Worm (Caenorhabditis elegans): ENCODE results near the gene F14F8.14.

F14F8.14 gene

ce11 chrV:16627962-16628361, 38.6 kb downstream of the F14F8.14 start, which contains the start of gene oac-53:
Gene oac-53, minus strand, starts transcription at chrV:16627970.
- TF ChIP-seq php-3 (GFP tag; IDR thresholded peaks at IDR 0.05) = peak; percentile 59; the same call in 1 of the 2 replicates
- TF ChIP-seq nhr-28 (tag; optimal IDR thresholded peaks at IDR 0.05) = peak; percentile 7
- TF ChIP-seq aly-2 (tag; optimal IDR thresholded peaks at IDR 0.05) = no peak
- TF ChIP-seq lsy-2 (tag; optimal IDR thresholded peaks at IDR 0.05) = no peak
- TF ChIP-seq mes-2 (tag; optimal IDR thresholded peaks at IDR 0.05; ENCODE audit: poor library complexity, severe bottlenecking) = no peak
- TF ChIP-seq pqm-1 (tag; optimal IDR thresholded peaks at IDR 0.05) = peak; percentile 62
- TF ChIP-seq hlh-11 (tag; optimal IDR thresholded peaks at IDR 0.05) = peak; percentile 4

ce11 chrV:16622754-16623261, 43.7 kb downstream of the F14F8.14 start, which contains the start of gene Y70C5A.2:
Gene Y70C5A.2, minus strand, starts transcription at chrV:16623211.
- TF ChIP-seq mxl-2 (GFP tag; conservative IDR thresholded peaks at IDR 0.05) (no peak), unc-62 (GFP tag; optimal IDR thresholded peaks at IDR 0.05 in 1 of 2) (peak in 1 of 2 experiments; percentile 20), unc-62 (tag; optimal IDR thresholded peaks at IDR 0.05) (no peak), F37D6.2 (tag; optimal IDR thresholded peaks at IDR 0.05) (no peak), zag-1 (tag; optimal IDR thresholded peaks at IDR 0.05) (no peak), snpc-1.2 (GFP tag; IDR thresholded peaks at IDR 0.05) (0 out of 2 replicates have a peak, but pooled peaks have one; percentile 9), daf-8 (GFP tag; IDR thresholded peaks at IDR 0.05) (no peak), dmd-8 (GFP tag; IDR thresholded peaks at IDR 0.05) (no peak), egl-27 (tag; optimal IDR thresholded peaks at IDR 0.05) (no peak)

DNA sequence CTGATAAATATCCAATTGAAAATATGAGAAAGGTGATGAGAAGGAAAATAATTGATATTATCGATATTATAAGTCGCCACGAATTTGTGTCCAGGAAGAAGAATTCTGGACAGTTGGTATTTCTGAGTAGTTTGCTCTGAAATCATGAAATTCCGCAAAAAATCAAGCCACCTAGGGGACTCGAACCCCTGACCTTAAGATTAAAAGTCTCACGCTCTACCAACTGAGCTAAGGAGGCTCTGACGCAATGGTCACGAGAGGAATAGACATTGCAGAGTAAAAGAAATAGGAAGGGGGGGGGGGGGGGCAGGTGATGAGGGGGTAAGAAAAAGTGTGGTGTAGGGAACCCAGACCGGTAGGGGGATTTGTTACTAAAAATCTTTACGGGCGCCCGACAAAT, 44.7 kb downstream of the F14F8.14 start:
- peak; percentile 1 for TF ChIP-seq nhr-111 (GFP tag; optimal IDR thresholded peaks at IDR 0.05)
- peak; percentile 77 for TF ChIP-seq lim-7 (GFP tag; IDR thresholded peaks at IDR 0.05)
- TF ChIP-seq nhr-41 (GFP tag; IDR thresholded peaks at IDR 0.05) = no peak
- no peak for TF ChIP-seq F10B5.3 (tag; optimal IDR thresholded peaks at IDR 0.05)
- TF ChIP-seq tra-1 (GFP tag; IDR thresholded peaks at IDR 0.05) = no peak
- no peak for TF ChIP-seq ceh-44 (GFP tag; IDR thresholded peaks at IDR 0.05)
- no peak for TF ChIP-seq nhr-76 (tag; optimal IDR thresholded peaks at IDR 0.05)
- TF ChIP-seq zfp-2 (tag; optimal IDR thresholded peaks at IDR 0.05) = no peak
- peak; percentile 38 for TF ChIP-seq dmd-6 (GFP tag; IDR thresholded peaks at IDR 0.05)
- 0 out of 2 replicates have a peak, but pooled peaks have one; percentile 53 for TF ChIP-seq D1046.2 (GFP tag; IDR thresholded peaks at IDR 0.05)
- TF ChIP-seq arid-1 (GFP tag; conservative IDR thresholded peaks at IDR 0.05) = peak; percentile 49; the same call in 1 of the 2 replicates
- TF ChIP-seq zag-1 (tag; optimal IDR thresholded peaks at IDR 0.05) = no peak
- TF ChIP-seq T26A8.4 (GFP tag; IDR thresholded peaks at IDR 0.05) = peak; percentile 27; the same call in 1 of the 2 replicates
- TF ChIP-seq mxl-3 (GFP tag; optimal IDR thresholded peaks at IDR 0.05) = no peak
- 0 out of 2 replicates have a peak, but pooled peaks have one; percentile 26 for TF ChIP-seq mdt-29 (GFP tag; IDR thresholded peaks at IDR 0.05)
- TF ChIP-seq ceh-32 (tag; optimal IDR thresholded peaks at IDR 0.05; ENCODE audit: poor library complexity) = no peak
- TF ChIP-seq spr-3 (GFP tag; optimal IDR thresholded peaks at IDR 0.05) = peak; percentile 33
- TF ChIP-seq ceh-20 (GFP tag; IDR thresholded peaks at IDR 0.05) = no peak
- no peak for TF ChIP-seq madf-9 (GFP tag; conservative IDR thresholded peaks at IDR 0.05)
- no peak for TF ChIP-seq egl-43 (GFP tag; IDR thresholded peaks at IDR 0.05)
- TF ChIP-seq vab-7 (GFP tag; IDR thresholded peaks at IDR 0.05) = peak; percentile 54; the same call in 1 of the 2 replicates

DNA sequence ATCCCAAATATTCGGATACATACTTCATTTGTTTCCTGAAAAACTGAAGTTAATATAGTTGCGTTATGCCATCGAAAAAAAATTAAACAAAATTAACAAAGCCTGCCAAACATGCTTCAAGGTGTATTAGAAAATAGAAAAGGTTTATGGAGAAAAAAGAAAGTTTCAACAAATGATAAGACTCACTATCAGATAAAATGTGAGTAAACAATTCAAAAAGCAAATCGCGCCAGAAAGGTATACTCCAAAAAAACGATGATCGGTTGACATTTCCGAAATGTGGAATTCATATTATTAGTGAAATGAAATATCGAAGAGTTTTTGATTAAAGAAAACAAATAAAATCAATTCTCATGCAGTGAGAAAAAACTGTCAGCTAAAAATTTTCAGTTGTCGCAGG, 45.7 kb downstream of the F14F8.14 start, which contains the start of gene Y70C5A.3:
Gene Y70C5A.3 (minus strand): TSS at position 50 of the 400 bp plus-strand sequence.
- TF ChIP-seq pqm-1 (tag; optimal IDR thresholded peaks at IDR 0.05) (peak; percentile 34), daf-16 (GFP tag; optimal IDR thresholded peaks at IDR 0.05) (no peak), daf-16 (tag; optimal IDR thresholded peaks at IDR 0.05) (peak; percentile 92), madf-9 (GFP tag; conservative IDR thresholded peaks at IDR 0.05) (no peak), unc-62 (GFP tag; optimal IDR thresholded peaks at IDR 0.05 in 1 of 2) (peak in 1 of 2 experiments; percentile 76), unc-62 (tag; optimal IDR thresholded peaks at IDR 0.05) (no peak), ama-1 (optimal IDR thresholded peaks at IDR 0.05) (no peak), nhr-237 (tag; optimal IDR thresholded peaks at IDR 0.05) (no peak), dve-1 (tag; optimal IDR thresholded peaks at IDR 0.05; ENCODE audit: insufficient read depth) (peak; percentile 42)

Measured in whole organism, L4 larva.